Fruit fly (Drosophila melanogaster): Measurements from ENCODE around the gene Cipc.

Cipc gene

dm6 chr3R:26121785-26122184 is 15.1 kb downstream of the Cipc start:
- no peak for TF ChIP-seq CG6854 (GFP tag; optimal IDR thresholded peaks at IDR 0.05)
- TF ChIP-seq acj6 (GFP tag; optimal IDR thresholded peaks at IDR 0.05): peak; percentile 58
- peak; percentile 48 for TF ChIP-seq CG10631 (GFP tag; optimal IDR thresholded peaks at IDR 0.05)
- peak; percentile 65 for TF ChIP-seq CG6276 (GFP tag; optimal IDR thresholded peaks at IDR 0.05)
- TF ChIP-seq Hr39 (GFP tag; optimal IDR thresholded peaks at IDR 0.05): peak; percentile 56
- TF ChIP-seq CG8119 (GFP tag; IDR thresholded peaks at IDR 0.05): peak; percentile 74
- TF ChIP-seq Lpt (GFP tag; optimal IDR thresholded peaks at IDR 0.05): peak; percentile 35
- TF ChIP-seq dac (GFP tag; optimal IDR thresholded peaks at IDR 0.05): peak; percentile 47
- no peak for TF ChIP-seq Hr38 (GFP tag; optimal IDR thresholded peaks at IDR 0.05)
- peak; percentile 7 for TF ChIP-seq Sox15 (GFP tag; optimal IDR thresholded peaks at IDR 0.05)
- TF ChIP-seq Blimp-1 (GFP tag; optimal IDR thresholded peaks at IDR 0.05): no peak
- TF ChIP-seq Eip78C (GFP tag): peak; percentile 35
- TF ChIP-seq Smox (GFP tag; optimal IDR thresholded peaks at IDR 0.05): peak; percentile 29
- TF ChIP-seq salr (GFP tag; optimal IDR thresholded peaks at IDR 0.05): peak in 1 of 2 experiments; percentile 44
- TF ChIP-seq net (GFP tag; optimal IDR thresholded peaks at IDR 0.05): peak; percentile 62
- peak; percentile 26 for TF ChIP-seq CG11762 (GFP tag; optimal IDR thresholded peaks at IDR 0.05; ENCODE audit: insufficient read depth)
- TF ChIP-seq CG8319 (GFP tag; optimal IDR thresholded peaks at IDR 0.05): no peak
- peak; percentile 80 for TF ChIP-seq Hr4 (GFP tag; optimal IDR thresholded peaks at IDR 0.05)
- peak; percentile 20 for TF ChIP-seq topi (GFP tag; optimal IDR thresholded peaks at IDR 0.05)
- peak; percentile 80 for TF ChIP-seq CG15336 (GFP tag; IDR thresholded peaks at IDR 0.05)
- TF ChIP-seq Met (GFP tag; optimal IDR thresholded peaks at IDR 0.05): peak; percentile 59
- TF ChIP-seq spab (GFP tag; optimal IDR thresholded peaks at IDR 0.05): no peak
- peak; percentile 78 for TF ChIP-seq CG32006 (GFP tag; optimal IDR thresholded peaks at IDR 0.05)
- TF ChIP-seq CG7368 (GFP tag; optimal IDR thresholded peaks at IDR 0.05): peak; percentile 6
- peak; percentile 40 for TF ChIP-seq CG3919 (GFP tag; optimal IDR thresholded peaks at IDR 0.05)
- TF ChIP-seq Sox102F (GFP tag; optimal IDR thresholded peaks at IDR 0.05): peak; percentile 19
- no peak for TF ChIP-seq CG1621 (tag; optimal IDR thresholded peaks at IDR 0.05)
- TF ChIP-seq achi (GFP tag; optimal IDR thresholded peaks at IDR 0.05): peak; percentile 45
- no peak for TF ChIP-seq fkh (GFP tag; optimal IDR thresholded peaks at IDR 0.05)
- no peak for TF ChIP-seq dsx (GFP tag; optimal IDR thresholded peaks at IDR 0.05; ENCODE audit: poor library complexity, severe bottlenecking)
- peak; percentile 51 for TF ChIP-seq CG6792 (GFP tag; optimal IDR thresholded peaks at IDR 0.05)
- TF ChIP-seq CG6808 (GFP tag; optimal IDR thresholded peaks at IDR 0.05): no peak
- TF ChIP-seq OdsH (GFP tag; optimal IDR thresholded peaks at IDR 0.05): peak; percentile 64
- peak; percentile 50 for TF ChIP-seq CG31627 (GFP tag; optimal IDR thresholded peaks at IDR 0.05)
- TF ChIP-seq pdm3 (GFP tag; optimal IDR thresholded peaks at IDR 0.05): peak; percentile 70
- peak; percentile 61 for TF ChIP-seq CG4318 (GFP tag; optimal IDR thresholded peaks at IDR 0.05)
- TF ChIP-seq fd85E (GFP tag; optimal IDR thresholded peaks at IDR 0.05): no peak
- no peak for TF ChIP-seq CG9139 (GFP tag; optimal IDR thresholded peaks at IDR 0.05)
- no peak for TF ChIP-seq CG3032 (tag; optimal IDR thresholded peaks at IDR 0.05)
- TF ChIP-seq Ets96B (tag; optimal IDR thresholded peaks at IDR 0.05): no peak
- no peak for TF ChIP-seq Eip93F (GFP tag; optimal IDR thresholded peaks at IDR 0.05)
- TF ChIP-seq CG8632 (GFP tag; optimal IDR thresholded peaks at IDR 0.05): peak; percentile 21
- no peak for TF ChIP-seq CG11902 (GFP tag; optimal IDR thresholded peaks at IDR 0.05)
- peak; percentile 1 for TF ChIP-seq Eip75B (GFP tag; optimal IDR thresholded peaks at IDR 0.05)
- peak; percentile 20 for TF ChIP-seq Ets21C (GFP tag; optimal IDR thresholded peaks at IDR 0.05)
- TF ChIP-seq eg (GFP tag; IDR thresholded peaks at IDR 0.05): peak; percentile 68; the same call in 2 of the 3 replicates
- TF ChIP-seq Sox14 (GFP tag; optimal IDR thresholded peaks at IDR 0.05): peak; percentile 61
- TF ChIP-seq CG10669 (GFP tag; optimal IDR thresholded peaks at IDR 0.05): no peak
- TF ChIP-seq CG11294 (GFP tag; IDR thresholded peaks at IDR 0.05): peak; percentile 62
- TF ChIP-seq CG34406 (GFP tag; optimal IDR thresholded peaks at IDR 0.05): peak; percentile 24
- TF ChIP-seq svp (GFP tag): no peak
- no peak for TF ChIP-seq CG16779 (tag; optimal IDR thresholded peaks at IDR 0.05)
- peak; percentile 49 for TF ChIP-seq esn (GFP tag; optimal IDR thresholded peaks at IDR 0.05)
